Fruit fly (Drosophila melanogaster): ENCODE results near the gene Ugt37A1.
A peak's percentile ranks its signal among the peaks of the same experiment; 100 is the strongest.

The Ugt37A1 gene

DNA sequence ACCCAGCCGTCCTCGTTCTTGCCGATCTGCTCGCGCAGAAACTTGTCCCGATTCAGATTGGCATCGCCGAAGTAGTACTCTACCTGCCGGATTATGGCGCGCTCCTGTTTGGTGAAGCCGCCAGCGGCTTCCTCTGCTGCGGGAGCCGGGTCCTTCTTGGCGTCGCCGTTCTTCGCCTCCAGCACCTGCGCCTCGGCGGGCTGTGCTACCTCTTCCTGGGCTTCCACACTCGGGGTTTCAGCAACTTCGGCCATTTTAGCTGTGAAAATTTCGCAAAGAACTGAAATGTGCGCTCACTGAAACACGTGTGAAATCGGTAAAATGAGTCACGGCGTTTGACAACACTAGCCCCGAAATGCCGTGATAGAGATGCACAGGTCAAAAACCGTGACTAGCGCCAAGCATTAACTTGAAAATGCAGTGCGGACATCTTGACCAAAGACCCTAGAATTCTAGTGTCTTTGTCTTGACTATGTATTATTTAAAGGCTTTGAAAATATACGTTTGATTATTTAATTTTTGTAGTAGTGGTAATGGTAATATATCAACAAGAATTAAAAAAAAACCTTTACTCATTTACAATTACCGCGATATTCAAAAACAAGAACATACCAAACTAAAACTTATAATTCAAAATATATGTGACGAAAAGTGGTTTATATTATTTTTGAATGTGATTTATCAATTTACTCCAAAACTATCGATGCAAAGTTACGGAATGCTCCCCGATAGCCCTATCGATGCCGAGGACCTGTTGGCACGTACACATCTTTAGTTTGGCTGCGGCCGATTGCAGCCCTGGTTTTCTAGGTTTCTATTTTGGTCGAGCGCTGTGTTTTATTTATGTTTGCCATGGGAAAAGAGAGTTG lies 24.0 kb downstream of the Ugt37A1 start, which contains the start of the genes La and RtGEF (continued):
- peak; percentile 95 for TF ChIP-seq vnd (GFP tag; IDR thresholded peaks at IDR 0.05; ENCODE audit: partially characterized antibody)
- no peak for TF ChIP-seq CG6765 (GFP tag; optimal IDR thresholded peaks at IDR 0.05)
- TF ChIP-seq CG3995 (GFP tag; optimal IDR thresholded peaks at IDR 0.05) = peak; percentile 98
- TF ChIP-seq D (optimal IDR thresholded peaks at IDR 0.05) = no peak
- TF ChIP-seq D (GFP tag; optimal IDR thresholded peaks at IDR 0.05) = no peak
- TF ChIP-seq ham (GFP tag; IDR thresholded peaks at IDR 0.05) = no peak
- no peak for TF ChIP-seq bigmax (GFP tag; optimal IDR thresholded peaks at IDR 0.05)
- TF ChIP-seq ash1 (GFP tag; optimal IDR thresholded peaks at IDR 0.05) = no peak
- no peak for TF ChIP-seq fru (optimal IDR thresholded peaks at IDR 0.05)
- TF ChIP-seq CG11723 (GFP tag; optimal IDR thresholded peaks at IDR 0.05) = peak; percentile 16
- peak; percentile 66 for TF ChIP-seq Tbp (GFP tag; optimal IDR thresholded peaks at IDR 0.05)
- peak; percentile 81 for TF ChIP-seq sna (GFP tag; IDR thresholded peaks at IDR 0.05; ENCODE audit: partially characterized antibody)
- TF ChIP-seq pho (GFP tag; optimal IDR thresholded peaks at IDR 0.05) = peak; percentile 74
- TF ChIP-seq kay (GFP tag; optimal IDR thresholded peaks at IDR 0.05) = peak; percentile 63
- TF ChIP-seq fu2 (GFP tag; optimal IDR thresholded peaks at IDR 0.05) = peak; percentile 58
- no peak for TF ChIP-seq Six4 (GFP tag; optimal IDR thresholded peaks at IDR 0.05)
- TF ChIP-seq B-H2 (GFP tag; optimal IDR thresholded peaks at IDR 0.05) = peak; percentile 38
- peak; percentile 97 for TF ChIP-seq CG16813 (GFP tag; IDR thresholded peaks at IDR 0.05; ENCODE audit: partially characterized antibody)
- no peak for TF ChIP-seq CG14050 (GFP tag; IDR thresholded peaks at IDR 0.05)
- TF ChIP-seq chinmo (GFP tag; IDR thresholded peaks at IDR 0.05; ENCODE audit: partially characterized antibody) = peak; percentile 98
- TF ChIP-seq GATAe (GFP tag; conservative IDR thresholded peaks at IDR 0.05) = no peak
- TF ChIP-seq CG4820 (GFP tag; optimal IDR thresholded peaks at IDR 0.05) = peak; percentile 48
- peak; percentile 74 for TF ChIP-seq jumu (GFP tag; optimal IDR thresholded peaks at IDR 0.05)
- no peak for TF ChIP-seq CG6683 (GFP tag; optimal IDR thresholded peaks at IDR 0.05)
- no peak for TF ChIP-seq CG10274 (GFP tag; optimal IDR thresholded peaks at IDR 0.05)
- peak; percentile 38 for TF ChIP-seq Myb (GFP tag; optimal IDR thresholded peaks at IDR 0.05)
- TF ChIP-seq CG7928 (GFP tag; optimal IDR thresholded peaks at IDR 0.05) = peak; percentile 92
- TF ChIP-seq nerfin-1 (tag; optimal IDR thresholded peaks at IDR 0.05) = peak; percentile 0
- peak; percentile 52 for TF ChIP-seq CG33213 (GFP tag; optimal IDR thresholded peaks at IDR 0.05)
- TF ChIP-seq nau (GFP tag; optimal IDR thresholded peaks at IDR 0.05) = no peak
- peak; percentile 73 for TF ChIP-seq Ets97D (GFP tag; optimal IDR thresholded peaks at IDR 0.05)
- no peak for TF ChIP-seq CG4360 (GFP tag; IDR thresholded peaks at IDR 0.05)
- no peak for TF ChIP-seq E2f1 (GFP tag; IDR thresholded peaks at IDR 0.05)
- no peak for TF ChIP-seq jigr1 (GFP tag; IDR thresholded peaks at IDR 0.05)
- TF ChIP-seq CG7357 (GFP tag; IDR thresholded peaks at IDR 0.05) = no peak
- no peak for TF ChIP-seq CG11695 (GFP tag; IDR thresholded peaks at IDR 0.05)
- TF ChIP-seq CG1647 (GFP tag; optimal IDR thresholded peaks at IDR 0.05) = peak; percentile 30
- TF ChIP-seq mld (GFP tag; IDR thresholded peaks at IDR 0.05; ENCODE audit: partially characterized antibody) = peak; percentile 90
- peak; percentile 39 for TF ChIP-seq CG7839 (tag; optimal IDR thresholded peaks at IDR 0.05)
- peak; percentile 62 to 64 for TF ChIP-seq Pdp1 (GFP tag; optimal IDR thresholded peaks at IDR 0.05)
- no peak for TF ChIP-seq CG8765 (GFP tag; IDR thresholded peaks at IDR 0.05)
- peak; percentile 55 for TF ChIP-seq CG11504 (tag; optimal IDR thresholded peaks at IDR 0.05)
- peak; percentile 68 for TF ChIP-seq CG14710 (tag; optimal IDR thresholded peaks at IDR 0.05)
- TF ChIP-seq E2f2 (GFP tag; IDR thresholded peaks at IDR 0.05) = peak; percentile 41
- TF ChIP-seq cato (GFP tag; optimal IDR thresholded peaks at IDR 0.05; ENCODE audit: borderline replicate concordance) = no peak
- TF ChIP-seq unpg (GFP tag; optimal IDR thresholded peaks at IDR 0.05) = no peak
- TF ChIP-seq CG14441 (GFP tag; IDR thresholded peaks at IDR 0.05) = no peak
- peak; percentile 60 for TF ChIP-seq CG12659 (GFP tag; optimal IDR thresholded peaks at IDR 0.05)
- TF ChIP-seq gro (GFP tag; optimal IDR thresholded peaks at IDR 0.05) = no peak
- TF ChIP-seq Dip2 (GFP tag; IDR thresholded peaks at IDR 0.05) = no peak

All from whole organism, embryonic.